Fruit fly (Drosophila melanogaster): Measurements from ENCODE around the gene CG6462.
A peak's percentile ranks its signal among the peaks of the same experiment; 100 is the strongest.

The CG6462 gene

dm6 chr3L:6071454-6072189, 34.7 kb downstream of the CG6462 start, which contains the start of gene CG6602 (continued):
- TF ChIP-seq CG6813 (GFP tag; optimal IDR thresholded peaks at IDR 0.05) (peak; percentile 74), CG10462 (GFP tag; optimal IDR thresholded peaks at IDR 0.05) (no peak), CG10543 (GFP tag; optimal IDR thresholded peaks at IDR 0.05) (peak; percentile 35), CG4707 (GFP tag; optimal IDR thresholded peaks at IDR 0.05) (peak; percentile 28), grau (tag; optimal IDR thresholded peaks at IDR 0.05) (peak; percentile 48), jing (GFP tag; optimal IDR thresholded peaks at IDR 0.05) (peak; percentile 39), fd102C (GFP tag; optimal IDR thresholded peaks at IDR 0.05) (peak; percentile 10), zfh1 (GFP tag; IDR thresholded peaks at IDR 0.05) (peak; percentile 79), Kr (GFP tag; optimal IDR thresholded peaks at IDR 0.05) (no peak), Usf (GFP tag; optimal IDR thresholded peaks at IDR 0.05) (peak; percentile 67), amos (GFP tag; IDR thresholded peaks at IDR 0.05; ENCODE audit: partially characterized antibody) (peak; percentile 30), Hsf (GFP tag; optimal IDR thresholded peaks at IDR 0.05) (peak; percentile 60), bbx (GFP tag; IDR thresholded peaks at IDR 0.05; ENCODE audit: partially characterized antibody) (no peak), CG17361 (GFP tag; IDR thresholded peaks at IDR 0.05) (no peak; the same call in 1 of the 3 replicates), Sin3A (optimal IDR thresholded peaks at IDR 0.05) (no peak), CG1832 (GFP tag; optimal IDR thresholded peaks at IDR 0.05) (no peak), CG13123 (GFP tag; optimal IDR thresholded peaks at IDR 0.05) (peak; percentile 12), Abd-B (GFP tag; optimal IDR thresholded peaks at IDR 0.05) (peak; percentile 18), twi (tag; optimal IDR thresholded peaks at IDR 0.05) (no peak), Bdp1 (GFP tag; optimal IDR thresholded peaks at IDR 0.05) (no peak), peb (GFP tag; IDR thresholded peaks at IDR 0.05) (no peak; the same call in 1 of the 2 replicates), gem (tag; optimal IDR thresholded peaks at IDR 0.05) (peak; percentile 49), NFAT (GFP tag; IDR thresholded peaks at IDR 0.05) (peak; percentile 87), jigr1 (GFP tag; IDR thresholded peaks at IDR 0.05) (no peak; the same call in 2 of the 3 replicates), sd (tag; optimal IDR thresholded peaks at IDR 0.05) (no peak), aop (GFP tag; IDR thresholded peaks at IDR 0.05) (no peak), sens (GFP tag) (peak; percentile 90), TFAM (GFP tag; optimal IDR thresholded peaks at IDR 0.05) (peak; percentile 14), cas (GFP tag; IDR thresholded peaks at IDR 0.05) (peak; percentile 69), lab (GFP tag; optimal IDR thresholded peaks at IDR 0.05) (peak; percentile 92), C15 (GFP tag; IDR thresholded peaks at IDR 0.05) (peak; percentile 42; the same call in 1 of the 3 replicates), CG8290 (GFP tag; optimal IDR thresholded peaks at IDR 0.05) (peak; percentile 25), CG8290 (tag; optimal IDR thresholded peaks at IDR 0.05) (peak in 1 of 2 experiments; percentile 67), az2 (GFP tag; optimal IDR thresholded peaks at IDR 0.05) (peak; percentile 45), CG9727 (GFP tag; optimal IDR thresholded peaks at IDR 0.05) (peak; percentile 54), CG10959 (GFP tag; IDR thresholded peaks at IDR 0.05) (peak; percentile 16; the same call in 1 of the 2 replicates), CG9876 (GFP tag; optimal IDR thresholded peaks at IDR 0.05) (peak; percentile 78), CG18599 (GFP tag; optimal IDR thresholded peaks at IDR 0.05) (peak; percentile 76), CG13287 (GFP tag; IDR thresholded peaks at IDR 0.05; ENCODE audit: partially characterized antibody) (no peak), CG2202 (tag; optimal IDR thresholded peaks at IDR 0.05) (peak; percentile 23), tio (GFP tag; optimal IDR thresholded peaks at IDR 0.05) (peak; percentile 68), unc-4 (GFP tag; IDR thresholded peaks at IDR 0.05; ENCODE audit: partially characterized antibody) (no peak), chm (GFP tag; IDR thresholded peaks at IDR 0.05) (peak; percentile 76), pb (GFP tag; optimal IDR thresholded peaks at IDR 0.05) (peak; percentile 30), CG17359 (tag; optimal IDR thresholded peaks at IDR 0.05) (peak; percentile 76), pita (GFP tag; optimal IDR thresholded peaks at IDR 0.05) (peak; percentile 37), CG2120 (GFP tag; optimal IDR thresholded peaks at IDR 0.05) (peak; percentile 6), CG5953 (GFP tag; IDR thresholded peaks at IDR 0.05) (no peak), croc (GFP tag; conservative IDR thresholded peaks at IDR 0.05) (peak; percentile 30; the same call in 2 of the 3 replicates), al (GFP tag; IDR thresholded peaks at IDR 0.05) (peak; percentile 68)
